Fruit fly (Drosophila melanogaster): ENCODE results near the gene foi.

DNA sequence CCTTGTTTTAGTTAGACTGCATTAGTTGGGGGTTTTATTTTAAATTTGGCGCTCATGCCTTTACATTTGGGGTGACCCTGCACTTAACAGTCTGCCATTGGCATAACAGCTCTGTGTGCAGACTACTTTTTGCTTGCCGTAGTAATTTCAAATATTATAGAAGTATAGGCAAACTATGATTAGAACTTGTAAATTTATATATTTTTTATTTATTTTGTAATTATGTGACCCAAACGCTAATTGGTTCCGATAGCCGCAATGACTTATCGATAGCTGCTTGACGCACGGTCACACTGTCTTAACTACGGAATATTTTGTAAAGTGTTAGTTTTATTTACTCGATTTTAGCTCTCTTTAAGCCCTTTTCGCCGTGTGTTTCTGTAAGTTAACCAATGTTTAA lies 19.7 kb downstream of the foi start, which contains the start of gene rhea:
- TF ChIP-seq psq (optimal IDR thresholded peaks at IDR 0.05) (no peak), Myc (optimal IDR thresholded peaks at IDR 0.05) (no peak)
